Worm (Caenorhabditis elegans): ENCODE results near the gene pqn-18.
A peak's percentile ranks its signal among the peaks of the same experiment; 100 is the strongest.

ce11 chrX:12889837-12890449, 17.7 kb upstream of the pqn-18 start:
- TF ChIP-seq nhr-28 (tag; optimal IDR thresholded peaks at IDR 0.05) (no peak), ceh-82 (tag; optimal IDR thresholded peaks at IDR 0.05) (peak; percentile 72 to 81 (median 80)), zip-4 (GFP tag; optimal IDR thresholded peaks at IDR 0.05) (peak; percentile 74), efl-3 (GFP tag; optimal IDR thresholded peaks at IDR 0.05) (no peak), lin-35 (GFP tag; optimal IDR thresholded peaks at IDR 0.05) (peak in 1 of 2 experiments; percentile 53)
